Fruit fly (Drosophila melanogaster): Measurements from ENCODE around the gene CG14442.

CG14442 gene

dm6 chrX:6663976-6664375, 30.8 kb downstream of the CG14442 start:
- TF ChIP-seq tj (GFP tag; optimal IDR thresholded peaks at IDR 0.05), result peak; percentile 3
- no peak for TF ChIP-seq bab1 (GFP tag; optimal IDR thresholded peaks at IDR 0.05)
- no peak for TF ChIP-seq ovo (GFP tag; optimal IDR thresholded peaks at IDR 0.05)
- no peak for TF ChIP-seq CG33017 (tag; optimal IDR thresholded peaks at IDR 0.05)

dm6 chrX:6662876-6663551, 31.8 kb downstream of the CG14442 start:
- TF ChIP-seq tj (GFP tag; optimal IDR thresholded peaks at IDR 0.05) (no peak), cic (GFP tag; optimal IDR thresholded peaks at IDR 0.05) (no peak), cnc (optimal IDR thresholded peaks at IDR 0.05) (no peak), Hr96 (GFP tag; optimal IDR thresholded peaks at IDR 0.05) (no peak), toe (GFP tag; optimal IDR thresholded peaks at IDR 0.05) (no peak), CG7101 (tag; optimal IDR thresholded peaks at IDR 0.05) (no peak), CG5204 (GFP tag; optimal IDR thresholded peaks at IDR 0.05) (no peak), Clk (GFP tag; optimal IDR thresholded peaks at IDR 0.05) (no peak), Crg-1 (GFP tag; optimal IDR thresholded peaks at IDR 0.05) (no peak), CG1620 (GFP tag; optimal IDR thresholded peaks at IDR 0.05) (no peak), kay (GFP tag; ENCODE audit: borderline replicate concordance) (no peak), ovo (GFP tag; optimal IDR thresholded peaks at IDR 0.05) (no peak), CG7045 (GFP tag; optimal IDR thresholded peaks at IDR 0.05) (no peak), CG33017 (tag; optimal IDR thresholded peaks at IDR 0.05) (no peak), Mnt (GFP tag; optimal IDR thresholded peaks at IDR 0.05) (no peak), CG12768 (GFP tag; optimal IDR thresholded peaks at IDR 0.05) (no peak), CG11617 (GFP tag; optimal IDR thresholded peaks at IDR 0.05) (no peak), pad (GFP tag; optimal IDR thresholded peaks at IDR 0.05) (no peak)

dm6 chrX:6662378-6662777, 32.4 kb downstream of the CG14442 start:
- TF ChIP-seq CG7045 (GFP tag; optimal IDR thresholded peaks at IDR 0.05) (no peak), Mnt (GFP tag; optimal IDR thresholded peaks at IDR 0.05) (no peak), Crg-1 (GFP tag; optimal IDR thresholded peaks at IDR 0.05) (no peak), CG5204 (GFP tag; optimal IDR thresholded peaks at IDR 0.05) (no peak), kay (GFP tag; ENCODE audit: borderline replicate concordance) (peak; percentile 43), Clk (GFP tag; optimal IDR thresholded peaks at IDR 0.05) (no peak), CG1620 (GFP tag; optimal IDR thresholded peaks at IDR 0.05) (no peak), bab1 (GFP tag; optimal IDR thresholded peaks at IDR 0.05) (no peak), CG12768 (GFP tag; optimal IDR thresholded peaks at IDR 0.05) (no peak), CG33017 (tag; optimal IDR thresholded peaks at IDR 0.05) (no peak), tj (GFP tag; optimal IDR thresholded peaks at IDR 0.05) (no peak), CG11617 (GFP tag; optimal IDR thresholded peaks at IDR 0.05) (no peak), ovo (GFP tag; optimal IDR thresholded peaks at IDR 0.05) (peak; percentile 74), pad (GFP tag; optimal IDR thresholded peaks at IDR 0.05) (peak; percentile 73), toe (GFP tag; optimal IDR thresholded peaks at IDR 0.05) (no peak), Hr96 (GFP tag; optimal IDR thresholded peaks at IDR 0.05) (no peak), CG14711 (tag; optimal IDR thresholded peaks at IDR 0.05) (no peak), cnc (optimal IDR thresholded peaks at IDR 0.05) (no peak), CG7101 (tag; optimal IDR thresholded peaks at IDR 0.05) (no peak), cic (GFP tag; optimal IDR thresholded peaks at IDR 0.05) (no peak)

DNA sequence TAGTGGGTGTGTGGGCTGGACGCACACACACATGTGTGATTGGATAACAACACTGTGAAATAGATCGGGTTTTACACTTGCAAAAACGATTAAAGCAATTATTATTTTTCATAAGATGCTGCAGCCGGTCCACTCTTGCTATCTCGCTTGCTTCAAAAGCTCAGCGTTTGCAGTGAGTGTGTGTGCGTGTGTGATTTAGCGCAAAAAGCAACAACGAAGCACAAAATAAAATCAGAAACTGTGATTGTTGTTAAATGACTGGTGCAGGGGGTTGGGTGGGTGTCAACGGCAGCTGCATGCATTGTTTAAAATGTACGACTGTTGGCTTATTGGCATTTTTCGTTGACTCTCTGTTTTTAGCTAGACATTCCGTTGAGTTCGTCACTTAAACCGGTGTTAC, 32.9 kb downstream of the CG14442 start:
- TF ChIP-seq bab1 (GFP tag; optimal IDR thresholded peaks at IDR 0.05) (no peak), CG12768 (GFP tag; optimal IDR thresholded peaks at IDR 0.05) (no peak), CG33017 (tag; optimal IDR thresholded peaks at IDR 0.05) (no peak), toe (GFP tag; optimal IDR thresholded peaks at IDR 0.05) (no peak), tj (GFP tag; optimal IDR thresholded peaks at IDR 0.05) (peak; percentile 67)

dm6 chrX:6661392-6661837, 33.4 kb downstream of the CG14442 start, which contains the start of the genes CG3224 and Ctr1A:
TSS of gene CG3224 (minus strand) at chrX:6661462.
TSS of gene Ctr1A (plus strand) at chrX:6661647.
- peak; percentile 63 for TF ChIP-seq Mnt (GFP tag; optimal IDR thresholded peaks at IDR 0.05)
- peak; percentile 16 for TF ChIP-seq CG7101 (tag; optimal IDR thresholded peaks at IDR 0.05)
- TF ChIP-seq Clk (GFP tag; optimal IDR thresholded peaks at IDR 0.05), result no peak
- peak; percentile 69 for TF ChIP-seq kay (GFP tag; ENCODE audit: borderline replicate concordance)
- TF ChIP-seq Crg-1 (GFP tag; optimal IDR thresholded peaks at IDR 0.05), result no peak
- peak; percentile 27 for TF ChIP-seq CG14711 (tag; optimal IDR thresholded peaks at IDR 0.05)
- TF ChIP-seq CG1620 (GFP tag; optimal IDR thresholded peaks at IDR 0.05), result no peak
- TF ChIP-seq CG11617 (GFP tag; optimal IDR thresholded peaks at IDR 0.05), result peak; percentile 22
- TF ChIP-seq tj (GFP tag; optimal IDR thresholded peaks at IDR 0.05), result no peak
- no peak for TF ChIP-seq CG33017 (tag; optimal IDR thresholded peaks at IDR 0.05)
- TF ChIP-seq Hr96 (GFP tag; optimal IDR thresholded peaks at IDR 0.05), result no peak
- peak; percentile 34 for TF ChIP-seq bab1 (GFP tag; optimal IDR thresholded peaks at IDR 0.05)

- TF ChIP-seq tj (GFP tag; optimal IDR thresholded peaks at IDR 0.05) (no peak), CG7101 (tag; optimal IDR thresholded peaks at IDR 0.05) (no peak), CG7045 (GFP tag; optimal IDR thresholded peaks at IDR 0.05) (no peak), Mnt (GFP tag; optimal IDR thresholded peaks at IDR 0.05) (no peak), Crg-1 (GFP tag; optimal IDR thresholded peaks at IDR 0.05) (no peak), ovo (GFP tag; optimal IDR thresholded peaks at IDR 0.05) (no peak), cnc (optimal IDR thresholded peaks at IDR 0.05) (no peak), toe (GFP tag; optimal IDR thresholded peaks at IDR 0.05) (no peak), CG14711 (tag; optimal IDR thresholded peaks at IDR 0.05) (no peak), CG12768 (GFP tag; optimal IDR thresholded peaks at IDR 0.05) (no peak), CG1620 (GFP tag; optimal IDR thresholded peaks at IDR 0.05) (no peak), CG5204 (GFP tag; optimal IDR thresholded peaks at IDR 0.05) (no peak)
Observed at dm6 chrX:6659919-6660318, 34.9 kb downstream of the CG14442 start.

All from whole organism, adult.